Fruit fly (Drosophila melanogaster): ENCODE measurements around the gene mRpS18A.

Gene mRpS18A

dm6 chr3R:8517752-8518185 lies 44.6 kb downstream of the mRpS18A start, which contains the start of gene CG11737 (continued):
- TF ChIP-seq nerfin-1 (tag; optimal IDR thresholded peaks at IDR 0.05) (no peak), CG13775 (GFP tag; optimal IDR thresholded peaks at IDR 0.05) (no peak), CG10147 (GFP tag; optimal IDR thresholded peaks at IDR 0.05) (no peak), Ssrp (tag; optimal IDR thresholded peaks at IDR 0.05) (no peak), Dip3 (GFP tag; optimal IDR thresholded peaks at IDR 0.05) (no peak), Awh (GFP tag; IDR thresholded peaks at IDR 0.05) (no peak), CG10267 (tag; optimal IDR thresholded peaks at IDR 0.05) (no peak), CG31365 (tag; optimal IDR thresholded peaks at IDR 0.05) (no peak), gsb (GFP tag; IDR thresholded peaks at IDR 0.05) (no peak), H15 (GFP tag; IDR thresholded peaks at IDR 0.05) (no peak), Nf-YA (GFP tag; IDR thresholded peaks at IDR 0.05) (no peak), br (optimal IDR thresholded peaks at IDR 0.05) (no peak), Ets65A (GFP tag) (no peak), maf-S (GFP tag; optimal IDR thresholded peaks at IDR 0.05) (no peak), dimm (GFP tag; IDR thresholded peaks at IDR 0.05) (no peak), GATAe (GFP tag; conservative IDR thresholded peaks at IDR 0.05) (no peak), CG11723 (GFP tag; optimal IDR thresholded peaks at IDR 0.05) (no peak), abd-A (tag; optimal IDR thresholded peaks at IDR 0.05) (no peak), Camta (GFP tag; optimal IDR thresholded peaks at IDR 0.05) (no peak), CG14014 (GFP tag; IDR thresholded peaks at IDR 0.05) (no peak), ttk (GFP tag; IDR thresholded peaks at IDR 0.05) (no peak), sens-2 (GFP tag; IDR thresholded peaks at IDR 0.05) (no peak), toy (GFP tag; IDR thresholded peaks at IDR 0.05) (no peak), salm (tag; optimal IDR thresholded peaks at IDR 0.05) (no peak), sd (tag; optimal IDR thresholded peaks at IDR 0.05) (no peak), croc (GFP tag; conservative IDR thresholded peaks at IDR 0.05) (no peak), CG3163 (GFP tag; optimal IDR thresholded peaks at IDR 0.05) (no peak), CG16813 (GFP tag; IDR thresholded peaks at IDR 0.05; ENCODE audit: partially characterized antibody) (peak; percentile 55; the same call in 1 of the 3 replicates), CG12744 (GFP tag; optimal IDR thresholded peaks at IDR 0.05) (no peak), zen2 (GFP tag; IDR thresholded peaks at IDR 0.05; ENCODE audit: partially characterized antibody) (no peak; the same call in 2 of the 3 replicates), CG16863 (GFP tag; optimal IDR thresholded peaks at IDR 0.05) (no peak), chinmo (GFP tag; IDR thresholded peaks at IDR 0.05; ENCODE audit: partially characterized antibody) (peak; percentile 73; the same call in 1 of the 4 replicates), slp2 (GFP tag; optimal IDR thresholded peaks at IDR 0.05) (no peak), CG10431 (GFP tag; optimal IDR thresholded peaks at IDR 0.05) (no peak), ind (GFP tag; optimal IDR thresholded peaks at IDR 0.05) (no peak), ash1 (GFP tag; optimal IDR thresholded peaks at IDR 0.05) (no peak), CG30431 (GFP tag; optimal IDR thresholded peaks at IDR 0.05) (no peak), Side (GFP tag; optimal IDR thresholded peaks at IDR 0.05) (no peak), Asciz (GFP tag; optimal IDR thresholded peaks at IDR 0.05) (no peak), ap (GFP tag; IDR thresholded peaks at IDR 0.05) (no peak), Atf-2 (GFP tag; optimal IDR thresholded peaks at IDR 0.05) (no peak), nau (GFP tag; optimal IDR thresholded peaks at IDR 0.05) (no peak), CG8924 (tag; optimal IDR thresholded peaks at IDR 0.05) (no peak), Gsc (GFP tag; IDR thresholded peaks at IDR 0.05) (no peak), Hr78 (GFP tag; optimal IDR thresholded peaks at IDR 0.05) (no peak), wdn (GFP tag; IDR thresholded peaks at IDR 0.05) (no peak), CG18476 (GFP tag; optimal IDR thresholded peaks at IDR 0.05) (no peak), B-H2 (GFP tag; optimal IDR thresholded peaks at IDR 0.05) (no peak), Dip2 (GFP tag; IDR thresholded peaks at IDR 0.05) (no peak), CG12219 (GFP tag; optimal IDR thresholded peaks at IDR 0.05) (no peak), aop (GFP tag; IDR thresholded peaks at IDR 0.05) (no peak), psq (GFP tag; optimal IDR thresholded peaks at IDR 0.05) (no peak), D19B (GFP tag; optimal IDR thresholded peaks at IDR 0.05) (no peak)

Data from whole organism, embryonic.